Fruit fly (Drosophila melanogaster): ENCODE data around the gene CoRest.

Gene CoRest

DNA sequence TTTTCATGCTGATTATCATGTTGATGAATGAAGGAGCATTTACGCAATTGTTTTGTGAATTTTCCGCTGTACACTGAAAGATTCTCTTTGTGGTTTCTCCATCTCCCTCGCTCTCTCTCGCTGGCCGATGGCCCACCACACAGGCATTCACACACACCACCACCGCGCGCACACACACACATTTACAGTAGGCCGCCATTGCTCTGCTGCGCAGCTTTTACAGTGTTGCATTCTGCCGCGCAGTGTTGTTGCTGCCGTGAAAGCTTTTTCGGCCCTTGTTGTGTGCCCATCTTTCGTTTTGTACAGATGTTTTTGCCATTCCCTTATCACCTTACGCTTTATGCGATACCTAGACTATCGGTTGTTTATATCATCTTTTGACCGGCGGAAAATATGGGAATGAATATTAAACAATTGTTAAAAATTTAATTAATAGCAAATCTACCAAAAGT lies 24.9 kb upstream of the CoRest start:
- no peak for TF ChIP-seq usp (GFP tag; optimal IDR thresholded peaks at IDR 0.05)
- no peak for TF ChIP-seq psq (optimal IDR thresholded peaks at IDR 0.05)
- no peak for TF ChIP-seq CG8478 (optimal IDR thresholded peaks at IDR 0.05)
- no peak for TF ChIP-seq EcR (GFP tag; optimal IDR thresholded peaks at IDR 0.05)
- no peak for TF ChIP-seq Dll (optimal IDR thresholded peaks at IDR 0.05)
- TF ChIP-seq pan (optimal IDR thresholded peaks at IDR 0.05) = no peak

DNA sequence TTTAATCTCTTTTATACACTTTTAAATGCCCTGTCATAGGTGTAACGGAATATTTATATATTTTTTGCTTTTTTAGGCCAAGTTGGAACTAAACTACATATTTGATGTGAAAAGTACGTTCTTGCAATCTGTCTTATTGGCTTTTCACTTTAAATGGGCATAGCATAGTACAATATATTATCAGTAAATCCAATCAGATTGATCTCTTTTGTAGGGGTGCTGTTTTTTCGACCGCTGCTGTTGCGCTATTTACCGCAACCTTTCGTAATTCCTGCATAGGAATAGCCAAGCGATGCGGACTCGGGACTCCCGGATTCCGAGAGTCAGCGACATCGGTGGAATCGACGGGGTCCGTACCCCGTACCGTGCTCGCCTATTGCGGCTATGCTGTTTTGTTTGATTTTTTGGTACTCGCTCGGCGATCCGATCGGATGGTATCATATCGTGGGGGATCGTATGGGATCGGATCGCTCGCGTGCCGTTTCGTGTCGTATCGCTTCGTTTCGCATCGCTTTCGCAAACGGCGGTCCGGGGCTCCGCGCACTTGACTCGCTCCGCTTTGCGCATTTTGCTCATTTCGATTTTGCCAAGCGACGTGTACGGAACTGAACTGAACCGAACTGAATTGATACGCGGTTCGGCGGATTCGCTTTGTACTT lies 23.8 kb upstream of the CoRest start:
- TF ChIP-seq usp (GFP tag; optimal IDR thresholded peaks at IDR 0.05) = no peak
- no peak for TF ChIP-seq EcR (GFP tag; optimal IDR thresholded peaks at IDR 0.05)
- peak; percentile 40 for TF ChIP-seq pan (optimal IDR thresholded peaks at IDR 0.05)

dm6 chrX:19498755-19499321 lies 22.9 kb upstream of the CoRest start:
- TF ChIP-seq psq (optimal IDR thresholded peaks at IDR 0.05) (no peak), EcR (GFP tag; optimal IDR thresholded peaks at IDR 0.05) (no peak), pan (optimal IDR thresholded peaks at IDR 0.05) (no peak), usp (GFP tag; optimal IDR thresholded peaks at IDR 0.05) (no peak), Dll (optimal IDR thresholded peaks at IDR 0.05) (no peak), CG8478 (optimal IDR thresholded peaks at IDR 0.05) (no peak)

- no peak for TF ChIP-seq psq (optimal IDR thresholded peaks at IDR 0.05)
- TF ChIP-seq pan (optimal IDR thresholded peaks at IDR 0.05) = no peak
- no peak for TF ChIP-seq Dll (optimal IDR thresholded peaks at IDR 0.05)
- no peak for TF ChIP-seq EcR (GFP tag; optimal IDR thresholded peaks at IDR 0.05)
- no peak for TF ChIP-seq CG8478 (optimal IDR thresholded peaks at IDR 0.05)
- no peak for TF ChIP-seq usp (GFP tag; optimal IDR thresholded peaks at IDR 0.05)
These were observed 20.5 kb upstream of the CoRest start for dm6 chrX:19501274-19501673.

dm6 chrX:19504170-19504765 lies 17.5 kb upstream of the CoRest start:
- TF ChIP-seq pan (optimal IDR thresholded peaks at IDR 0.05) = no peak
- no peak for TF ChIP-seq usp (GFP tag; optimal IDR thresholded peaks at IDR 0.05)
- no peak for TF ChIP-seq EcR (GFP tag; optimal IDR thresholded peaks at IDR 0.05)
- TF ChIP-seq psq (optimal IDR thresholded peaks at IDR 0.05) = no peak
- TF ChIP-seq CG8478 (optimal IDR thresholded peaks at IDR 0.05) = no peak
- no peak for TF ChIP-seq Dll (optimal IDR thresholded peaks at IDR 0.05)

DNA sequence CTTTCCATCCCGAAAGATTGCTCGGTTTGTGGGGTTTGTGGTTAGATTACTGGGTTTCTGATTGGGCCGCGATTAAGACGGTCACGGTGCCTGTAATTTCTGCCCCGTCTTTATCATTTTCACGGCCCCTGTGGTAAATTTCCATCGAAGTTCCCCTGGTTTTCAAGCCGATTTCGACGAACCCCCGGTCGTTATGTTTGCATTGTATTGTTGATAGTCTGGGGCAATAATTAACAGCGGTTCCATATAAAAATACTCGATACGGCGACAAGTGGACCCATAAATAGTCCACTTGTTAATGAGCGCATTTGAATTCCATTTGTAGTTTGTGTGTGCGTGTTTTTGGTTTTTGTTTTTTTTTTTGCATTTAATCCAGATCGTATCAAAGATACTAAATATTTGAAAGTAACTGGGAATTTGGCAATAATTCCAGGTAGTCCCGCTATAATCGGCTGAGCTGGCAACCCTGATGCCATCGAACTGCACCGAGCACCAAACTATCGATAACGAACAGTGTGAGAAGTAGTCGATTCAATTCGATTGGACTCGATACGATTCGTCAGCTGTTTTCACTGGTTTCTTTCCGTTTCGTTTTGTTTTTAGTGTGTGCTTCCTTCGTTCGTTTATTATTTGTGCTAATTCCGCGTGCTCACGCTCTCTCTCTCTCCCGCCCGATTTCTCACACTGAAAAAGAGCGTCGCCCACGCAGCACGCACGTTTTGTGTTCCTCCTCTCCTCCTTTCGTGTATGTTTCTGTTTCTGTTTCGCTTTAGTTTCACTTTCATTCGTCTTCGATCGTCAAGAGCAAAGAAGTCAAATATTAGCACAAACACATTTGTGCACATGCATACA lies 16.2 kb upstream of the CoRest start:
- TF ChIP-seq psq (optimal IDR thresholded peaks at IDR 0.05) = no peak
- TF ChIP-seq CG8478 (optimal IDR thresholded peaks at IDR 0.05) = no peak
- no peak for TF ChIP-seq EcR (GFP tag; optimal IDR thresholded peaks at IDR 0.05)
- TF ChIP-seq pan (optimal IDR thresholded peaks at IDR 0.05) = no peak

DNA sequence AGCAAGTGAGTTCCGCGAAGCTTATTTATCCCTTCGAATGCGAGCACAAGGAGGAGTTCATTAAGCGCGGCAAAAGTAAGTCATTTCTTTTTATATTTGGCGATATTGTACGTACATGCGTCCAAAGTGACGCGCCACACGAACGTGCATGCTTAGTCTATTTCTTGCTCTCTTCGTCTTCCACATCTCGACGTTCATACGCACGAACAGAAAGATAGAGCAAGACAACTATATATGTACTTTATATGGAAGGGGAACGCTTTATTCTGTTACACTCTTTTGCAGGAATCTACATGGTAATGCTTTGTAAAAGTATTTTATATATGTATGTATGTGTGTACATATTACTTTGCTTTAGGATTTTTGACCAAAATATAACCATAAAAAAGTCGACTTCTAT lies 11.5 kb upstream of the CoRest start:
- no peak for TF ChIP-seq CG8478 (optimal IDR thresholded peaks at IDR 0.05)
- TF ChIP-seq Dll (optimal IDR thresholded peaks at IDR 0.05) = no peak

dm6 chrX:19520376-19520775 lies 1.4 kb upstream of the CoRest start:
- no peak for TF ChIP-seq usp (GFP tag; optimal IDR thresholded peaks at IDR 0.05)
- TF ChIP-seq CG8478 (optimal IDR thresholded peaks at IDR 0.05) = no peak
- no peak for TF ChIP-seq psq (optimal IDR thresholded peaks at IDR 0.05)
- TF ChIP-seq EcR (GFP tag; optimal IDR thresholded peaks at IDR 0.05) = no peak
- TF ChIP-seq Dll (optimal IDR thresholded peaks at IDR 0.05) = no peak
- TF ChIP-seq pan (optimal IDR thresholded peaks at IDR 0.05) = no peak

dm6 chrX:19520888-19521287 lies 841 bp upstream of the CoRest start:
- no peak for TF ChIP-seq pan (optimal IDR thresholded peaks at IDR 0.05)
- no peak for TF ChIP-seq Dll (optimal IDR thresholded peaks at IDR 0.05)
- TF ChIP-seq CG8478 (optimal IDR thresholded peaks at IDR 0.05) = no peak
- no peak for TF ChIP-seq psq (optimal IDR thresholded peaks at IDR 0.05)
- TF ChIP-seq EcR (GFP tag; optimal IDR thresholded peaks at IDR 0.05) = no peak
- TF ChIP-seq usp (GFP tag; optimal IDR thresholded peaks at IDR 0.05) = no peak

dm6 chrX:19522597-19522996 lies 868 bp downstream of the CoRest start:
- TF ChIP-seq CG8478 (optimal IDR thresholded peaks at IDR 0.05) (peak; percentile 60), pan (optimal IDR thresholded peaks at IDR 0.05) (no peak), Dll (optimal IDR thresholded peaks at IDR 0.05) (peak; percentile 16)

DNA sequence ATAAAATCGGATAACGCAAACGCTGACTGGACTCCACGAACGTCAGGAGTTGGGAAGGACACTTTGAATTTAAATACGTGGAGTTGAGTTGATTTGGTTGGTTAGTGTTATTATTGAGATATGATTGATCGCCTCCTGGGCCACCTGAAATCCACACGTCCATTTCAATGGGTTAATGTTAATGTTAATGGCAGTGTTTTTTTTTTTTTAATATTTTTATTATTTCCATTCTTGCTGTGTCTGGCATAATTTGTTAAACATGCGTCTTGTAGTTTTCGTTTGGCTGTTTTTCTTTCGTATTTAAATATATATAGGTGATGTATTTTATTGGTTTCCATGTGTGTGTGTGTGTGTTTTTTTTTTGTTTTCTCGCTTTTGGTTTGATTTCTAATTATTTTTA lies 9.9 kb downstream of the CoRest start, which contains the start of gene CG12231:
Gene CG12231 (minus strand): TSS at position 101 of the 400 bp plus-strand sequence.
- no peak for TF ChIP-seq CG8478 (optimal IDR thresholded peaks at IDR 0.05)

DNA sequence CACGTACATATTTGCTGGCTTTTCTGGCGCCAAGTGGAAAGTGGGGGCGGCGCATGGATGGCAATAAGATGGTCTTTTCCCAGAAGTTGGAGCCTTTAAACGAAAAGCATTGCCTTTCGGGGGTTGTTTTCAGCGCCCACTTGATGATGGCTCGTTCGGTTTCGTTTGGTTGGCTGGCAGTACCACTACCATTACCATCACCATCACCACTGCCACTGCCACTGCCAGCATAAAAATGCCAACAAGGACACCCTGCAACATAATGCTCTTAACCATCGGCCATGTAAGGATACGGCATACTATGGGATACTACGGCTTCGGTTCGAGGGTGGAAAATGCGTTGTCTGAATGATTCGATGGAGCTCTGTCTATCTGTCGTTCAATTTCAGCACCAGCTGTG lies 13.7 kb downstream of the CoRest start:
- TF ChIP-seq Dll (optimal IDR thresholded peaks at IDR 0.05) = no peak
- TF ChIP-seq usp (GFP tag; optimal IDR thresholded peaks at IDR 0.05) = no peak
- TF ChIP-seq psq (optimal IDR thresholded peaks at IDR 0.05) = no peak
- TF ChIP-seq CG8478 (optimal IDR thresholded peaks at IDR 0.05) = no peak
- no peak for TF ChIP-seq pan (optimal IDR thresholded peaks at IDR 0.05)
- no peak for TF ChIP-seq EcR (GFP tag; optimal IDR thresholded peaks at IDR 0.05)

Data from whole organism.